Worm (Caenorhabditis elegans): ENCODE results near the gene R74.2.
A peak's percentile ranks its signal among the peaks of the same experiment; 100 is the strongest.

Gene R74.2

DNA sequence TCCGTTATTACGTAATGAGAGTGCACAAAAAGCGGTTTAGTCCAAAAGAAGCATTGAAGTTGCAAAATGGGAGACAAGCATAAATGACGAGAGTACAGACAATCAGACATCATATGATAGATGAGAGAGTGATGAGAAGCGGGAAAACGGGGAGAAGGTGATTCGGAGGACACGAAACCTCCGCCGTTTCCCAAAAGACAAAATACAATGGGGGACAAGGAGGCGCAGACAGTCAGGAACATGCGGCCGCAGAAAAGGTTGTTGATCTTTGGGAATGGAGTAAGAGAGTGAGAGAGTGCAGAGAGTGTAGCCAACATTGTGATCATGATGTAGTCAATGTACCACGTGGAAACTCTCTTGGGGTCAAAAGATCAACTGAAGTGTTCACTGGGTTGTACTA, 49.7 kb downstream of the R74.2 start (continued):
- TF ChIP-seq zip-5 (tag; optimal IDR thresholded peaks at IDR 0.05) (no peak), odd-2 (tag; optimal IDR thresholded peaks at IDR 0.05) (no peak), pat-9 (tag; optimal IDR thresholded peaks at IDR 0.05) (no peak), pros-1 (tag; optimal IDR thresholded peaks at IDR 0.05) (peak; percentile 76), rnt-1 (tag; optimal IDR thresholded peaks at IDR 0.05) (peak; percentile 92), pha-2 (tag; optimal IDR thresholded peaks at IDR 0.05) (no peak), hlh-13 (GFP tag; optimal IDR thresholded peaks at IDR 0.05) (no peak), ceh-2 (tag; optimal IDR thresholded peaks at IDR 0.05) (no peak), hlh-8 (tag; optimal IDR thresholded peaks at IDR 0.05) (peak; percentile 50), sox-2 (GFP tag; IDR thresholded peaks at IDR 0.05) (no peak), elt-4 (tag; optimal IDR thresholded peaks at IDR 0.05) (no peak), fax-1 (tag; optimal IDR thresholded peaks at IDR 0.05) (peak; percentile 1), pha-4 (tag; optimal IDR thresholded peaks at IDR 0.05) (no peak), nfya-1 (tag; optimal IDR thresholded peaks at IDR 0.05) (peak; percentile 83), ceh-31 (tag; optimal IDR thresholded peaks at IDR 0.05) (peak; percentile 80), pax-1 (tag; optimal IDR thresholded peaks at IDR 0.05) (no peak), ahr-1 (tag; optimal IDR thresholded peaks at IDR 0.05) (no peak), ama-1 (optimal IDR thresholded peaks at IDR 0.05) (no peak), madf-2 (tag; optimal IDR thresholded peaks at IDR 0.05) (no peak), K09A11.1 (tag; optimal IDR thresholded peaks at IDR 0.05; ENCODE audit: insufficient read depth) (no peak), ceh-19 (GFP tag; optimal IDR thresholded peaks at IDR 0.05) (peak; percentile 28), elt-2 (tag; optimal IDR thresholded peaks at IDR 0.05) (no peak), ceh-45 (GFP tag; IDR thresholded peaks at IDR 0.05) (no peak), dve-1 (tag; optimal IDR thresholded peaks at IDR 0.05) (peak; percentile 74), tbx-7 (tag; optimal IDR thresholded peaks at IDR 0.05) (peak; percentile 5), unc-3 (GFP tag; conservative IDR thresholded peaks at IDR 0.05) (no peak), unc-3 (tag; optimal IDR thresholded peaks at IDR 0.05) (no peak), unc-55 (GFP tag; optimal IDR thresholded peaks at IDR 0.05) (peak; percentile 85), eyg-1 (tag; optimal IDR thresholded peaks at IDR 0.05) (peak; percentile 11), F13H6.1 (tag; optimal IDR thresholded peaks at IDR 0.05) (peak; percentile 74), unc-86 (tag; optimal IDR thresholded peaks at IDR 0.05) (no peak), ceh-34 (tag; optimal IDR thresholded peaks at IDR 0.05) (peak; percentile 70), ceh-18 (tag; optimal IDR thresholded peaks at IDR 0.05) (peak; percentile 93), sox-4 (tag; optimal IDR thresholded peaks at IDR 0.05) (no peak), C38D4.7 (GFP tag; optimal IDR thresholded peaks at IDR 0.05) (no peak), pag-3 (tag; optimal IDR thresholded peaks at IDR 0.05; ENCODE audit: borderline replicate concordance) (no peak), ttx-3 (tag; optimal IDR thresholded peaks at IDR 0.05) (no peak), hlh-6 (tag; optimal IDR thresholded peaks at IDR 0.05) (no peak)

Data from whole organism, late embryonic.